Worm (Caenorhabditis elegans): ENCODE measurements around the gene wdr-5.3.

Gene wdr-5.3

ce11 chrV:10715158-10716152, 21.5 kb upstream of the wdr-5.3 start (continued):
- TF ChIP-seq Y56A3A.18 (GFP tag; IDR thresholded peaks at IDR 0.05) (0 out of 2 replicates have a peak, but pooled peaks have one; percentile 18), nfyb-1 (GFP tag; IDR thresholded peaks at IDR 0.05) (peak; percentile 91), F10E7.11 (tag; optimal IDR thresholded peaks at IDR 0.05) (peak; percentile 57), aptf-3 (GFP tag; IDR thresholded peaks at IDR 0.05) (no peak), attf-6 (GFP tag; IDR thresholded peaks at IDR 0.05) (no peak), chd-7 (tag; optimal IDR thresholded peaks at IDR 0.05) (peak; percentile 94), bed-1 (GFP tag; IDR thresholded peaks at IDR 0.05) (no peak), K12H6.12 (tag; optimal IDR thresholded peaks at IDR 0.05) (peak; percentile 98), ekl-4 (GFP tag; IDR thresholded peaks at IDR 0.05) (peak; percentile 84), K11D2.4 (GFP tag; IDR thresholded peaks at IDR 0.05) (peak; percentile 95), hlh-26 (GFP tag; conservative IDR thresholded peaks at IDR 0.05) (no peak), C06A6.2 (GFP tag; conservative IDR thresholded peaks at IDR 0.05) (peak; percentile 93), let-607 (tag; optimal IDR thresholded peaks at IDR 0.05) (no peak), tbx-9 (tag; optimal IDR thresholded peaks at IDR 0.05; ENCODE audit: borderline replicate concordance) (no peak), zim-3 (tag; optimal IDR thresholded peaks at IDR 0.05) (peak; percentile 33), rec-8 (tag; optimal IDR thresholded peaks at IDR 0.05) (no peak), B0019.2 (GFP tag; conservative IDR thresholded peaks at IDR 0.05) (no peak), egl-18 (GFP tag; IDR thresholded peaks at IDR 0.05) (peak; percentile 84), snpc-1.3 (tag; optimal IDR thresholded peaks at IDR 0.05; ENCODE audit: insufficient read depth) (no peak), dox-1 (GFP tag; IDR thresholded peaks at IDR 0.05) (peak; percentile 86), F49E8.2 (tag; optimal IDR thresholded peaks at IDR 0.05; ENCODE audit: insufficient read depth) (no peak), lin-26 (GFP tag; IDR thresholded peaks at IDR 0.05) (peak; percentile 80; the same call in 1 of the 2 replicates), repo-1 (tag; optimal IDR thresholded peaks at IDR 0.05) (peak; percentile 5), him-1 (tag; optimal IDR thresholded peaks at IDR 0.05) (no peak), snpc-4 (GFP tag; optimal IDR thresholded peaks at IDR 0.05) (peak; percentile 83), snpc-4 (tag; optimal IDR thresholded peaks at IDR 0.05) (peak; percentile 83 to 86 (median 84)), mel-28 (tag; optimal IDR thresholded peaks at IDR 0.05; ENCODE audit: borderline replicate concordance) (no peak), atf-7 (tag; optimal IDR thresholded peaks at IDR 0.05) (peak; percentile 92), F57A8.1 (GFP tag; optimal IDR thresholded peaks at IDR 0.05) (no peak), Y53G8AR.9 (GFP tag; conservative IDR thresholded peaks at IDR 0.05) (peak; percentile 82), ztf-6 (GFP tag; IDR thresholded peaks at IDR 0.05) (peak; percentile 74; the same call in 1 of the 2 replicates), hmg-1.2 (GFP tag; IDR thresholded peaks at IDR 0.05) (peak; percentile 62), ama-1 (optimal IDR thresholded peaks at IDR 0.05) (no peak), ama-1 (GFP tag; optimal IDR thresholded peaks at IDR 0.05) (no peak)

- TF ChIP-seq efl-1 (GFP tag; optimal IDR thresholded peaks at IDR 0.05) (no peak), K11D2.4 (GFP tag; IDR thresholded peaks at IDR 0.05) (no peak), F33H1.4 (GFP tag; IDR thresholded peaks at IDR 0.05) (no peak), mel-28 (tag; optimal IDR thresholded peaks at IDR 0.05; ENCODE audit: borderline replicate concordance) (no peak), cebp-1 (GFP tag; IDR thresholded peaks at IDR 0.05) (no peak; the same call in 1 of the 2 replicates), cebp-1 (tag; optimal IDR thresholded peaks at IDR 0.05) (peak; percentile 32), dox-1 (GFP tag; IDR thresholded peaks at IDR 0.05) (peak; percentile 36; the same call in 1 of the 2 replicates), hsf-1 (GFP tag; IDR thresholded peaks at IDR 0.05) (no peak), ceh-40 (GFP tag; IDR thresholded peaks at IDR 0.05) (no peak), Y56A3A.18 (GFP tag; IDR thresholded peaks at IDR 0.05) (no peak), sea-2 (GFP tag; IDR thresholded peaks at IDR 0.05) (no peak), madf-8 (GFP tag; conservative IDR thresholded peaks at IDR 0.05) (no peak), Y95B8A.8 (GFP tag; IDR thresholded peaks at IDR 0.05) (0 out of 2 replicates have a peak, but pooled peaks have one; percentile 42), sptf-2 (GFP tag; optimal IDR thresholded peaks at IDR 0.05) (no peak), rec-8 (tag; optimal IDR thresholded peaks at IDR 0.05) (no peak), chd-7 (tag; optimal IDR thresholded peaks at IDR 0.05) (no peak)
These were observed 19.8 kb upstream of the wdr-5.3 start for ce11 chrV:10716865-10717713.
